Worm (Caenorhabditis elegans): Measurements from ENCODE around the gene mrps-24.

DNA sequence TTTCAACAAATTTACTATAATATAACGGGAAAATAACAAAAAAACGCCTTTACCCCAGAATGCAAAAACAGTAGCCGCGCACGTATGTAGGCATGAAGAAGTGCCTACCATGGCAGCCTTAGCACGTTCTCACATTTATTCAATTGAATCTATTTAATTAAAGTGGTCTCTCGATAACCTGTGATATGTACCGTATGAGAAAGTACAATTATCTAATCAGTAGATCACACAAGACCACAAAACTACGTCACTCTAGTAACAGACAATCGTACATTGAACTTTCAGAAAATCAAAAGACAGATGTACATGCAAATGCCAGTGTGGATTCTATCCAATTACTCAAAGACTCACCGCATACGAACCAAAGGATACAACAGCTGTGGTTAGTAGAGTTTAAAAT is 2.4 kb downstream of the mrps-24 start:
- no peak for TF ChIP-seq dao-5 (tag; optimal IDR thresholded peaks at IDR 0.05)
- no peak for TF ChIP-seq W03F9.2 (tag; optimal IDR thresholded peaks at IDR 0.05)
